Worm (Caenorhabditis elegans): ENCODE results near the gene ndua-8.
"Not testable (repeated sequence)": the region's sequence is repeated elsewhere in the genome, so short reads cannot be mapped to it uniquely, and the experiment has no call there.

Gene ndua-8

DNA sequence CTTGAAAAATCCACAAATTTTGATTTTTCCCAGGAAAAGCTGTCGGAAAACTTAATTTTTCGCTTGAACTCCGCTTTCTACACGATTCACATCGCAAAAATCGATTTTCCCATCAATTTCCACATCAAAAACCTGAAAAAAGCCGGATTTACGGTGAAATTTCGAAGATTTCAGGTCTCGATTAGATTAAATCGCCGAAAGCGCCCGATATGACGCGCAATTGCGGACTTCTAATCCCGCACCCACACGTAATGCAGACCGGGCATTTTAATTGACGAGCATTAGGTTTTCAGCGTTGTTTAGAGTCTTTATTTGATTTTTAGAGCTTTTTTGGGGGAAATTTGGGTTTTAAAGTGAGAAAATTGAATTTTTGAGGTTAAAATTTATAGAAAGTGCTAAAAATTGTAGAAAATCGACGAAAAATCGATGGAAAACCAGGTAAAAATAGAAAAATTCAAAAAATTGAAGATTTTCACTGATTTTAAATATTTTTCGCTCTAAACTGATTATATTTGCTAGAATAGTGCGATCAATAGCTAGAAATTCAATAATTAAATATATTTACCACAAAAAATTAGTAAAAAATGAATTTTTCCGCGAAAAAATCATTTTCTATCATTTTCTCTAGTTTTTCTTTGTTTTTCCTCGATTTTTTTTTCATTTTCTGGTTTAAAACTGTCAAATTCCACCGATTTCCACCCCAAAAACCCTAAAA is 41.7 kb upstream of the ndua-8 start, which contains the start of gene Y54F10AL.1 (continued):
- no peak for TF ChIP-seq dmd-8 (GFP tag; IDR thresholded peaks at IDR 0.05)
- no peak for TF ChIP-seq mxl-3 (GFP tag; optimal IDR thresholded peaks at IDR 0.05)
- TF ChIP-seq T20F7.1 (GFP tag; optimal IDR thresholded peaks at IDR 0.05) = no peak
- TF ChIP-seq R02D3.7 (tag; optimal IDR thresholded peaks at IDR 0.05) = no peak
- TF ChIP-seq fkh-10 (GFP tag; optimal IDR thresholded peaks at IDR 0.05) = no peak

DNA sequence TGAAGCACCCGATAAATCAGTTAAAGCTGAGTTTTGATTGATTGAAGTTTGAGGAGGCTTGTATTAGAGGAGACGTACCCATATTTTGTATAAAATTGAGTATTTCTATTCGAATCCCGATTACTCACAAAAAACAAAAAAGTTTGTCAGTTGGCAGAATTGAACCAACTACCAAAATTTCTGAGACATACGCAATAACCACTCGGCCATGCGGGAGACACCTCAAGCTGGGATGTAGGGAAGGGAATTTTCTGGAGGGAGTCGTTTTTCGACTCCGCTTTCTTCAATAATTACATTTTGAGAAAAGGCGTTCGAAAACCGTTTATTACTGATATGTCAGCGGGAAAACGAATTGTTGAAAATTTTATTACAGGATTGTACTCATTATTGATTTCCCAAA is 34.1 kb upstream of the ndua-8 start:
- 0 out of 2 replicates have a peak, but pooled peaks have one; percentile 27 for TF ChIP-seq Y105C5A.15 (GFP tag; IDR thresholded peaks at IDR 0.05)
- TF ChIP-seq dmd-8 (GFP tag; IDR thresholded peaks at IDR 0.05) = 0 out of 2 replicates have a peak, but pooled peaks have one; percentile 70
- peak; percentile 85 for TF ChIP-seq lim-7 (GFP tag; IDR thresholded peaks at IDR 0.05)
- TF ChIP-seq snpc-1.2 (GFP tag; IDR thresholded peaks at IDR 0.05) = peak; percentile 77
- peak; percentile 81; the same call in 1 of the 2 replicates for TF ChIP-seq egl-43 (GFP tag; IDR thresholded peaks at IDR 0.05)
- peak; percentile 55; the same call in 1 of the 2 replicates for TF ChIP-seq hmg-1.1 (GFP tag; IDR thresholded peaks at IDR 0.05)
- TF ChIP-seq Y48G9A.11 (GFP tag; IDR thresholded peaks at IDR 0.05) = 0 out of 2 replicates have a peak, but pooled peaks have one; percentile 37
- TF ChIP-seq madf-5 (GFP tag; IDR thresholded peaks at IDR 0.05) = 0 out of 4 replicates have a peak, but pooled peaks of 1 of the 2 experiments have one; percentile 8
- peak; percentile 80; the same call in 1 of the 2 replicates for TF ChIP-seq pha-4 (GFP tag; IDR thresholded peaks at IDR 0.05)
- not testable (repeated sequence) for TF ChIP-seq pha-4 (tag; optimal IDR thresholded peaks at IDR 0.05)
- 0 out of 2 replicates have a peak, but pooled peaks have one; percentile 39 for TF ChIP-seq mdt-29 (GFP tag; IDR thresholded peaks at IDR 0.05)
- peak; percentile 53; the same call in 1 of the 2 replicates for TF ChIP-seq vab-7 (GFP tag; IDR thresholded peaks at IDR 0.05)
- 0 out of 2 replicates have a peak, but pooled peaks have one; percentile 14 for TF ChIP-seq tra-1 (GFP tag; IDR thresholded peaks at IDR 0.05)
- 0 out of 2 replicates have a peak, but pooled peaks have one; percentile 53 for TF ChIP-seq T26A8.4 (GFP tag; IDR thresholded peaks at IDR 0.05)
- TF ChIP-seq F26F4.8 (GFP tag; conservative IDR thresholded peaks at IDR 0.05) = peak; percentile 84
- peak; percentile 75 for TF ChIP-seq lin-38 (GFP tag; IDR thresholded peaks at IDR 0.05)

DNA sequence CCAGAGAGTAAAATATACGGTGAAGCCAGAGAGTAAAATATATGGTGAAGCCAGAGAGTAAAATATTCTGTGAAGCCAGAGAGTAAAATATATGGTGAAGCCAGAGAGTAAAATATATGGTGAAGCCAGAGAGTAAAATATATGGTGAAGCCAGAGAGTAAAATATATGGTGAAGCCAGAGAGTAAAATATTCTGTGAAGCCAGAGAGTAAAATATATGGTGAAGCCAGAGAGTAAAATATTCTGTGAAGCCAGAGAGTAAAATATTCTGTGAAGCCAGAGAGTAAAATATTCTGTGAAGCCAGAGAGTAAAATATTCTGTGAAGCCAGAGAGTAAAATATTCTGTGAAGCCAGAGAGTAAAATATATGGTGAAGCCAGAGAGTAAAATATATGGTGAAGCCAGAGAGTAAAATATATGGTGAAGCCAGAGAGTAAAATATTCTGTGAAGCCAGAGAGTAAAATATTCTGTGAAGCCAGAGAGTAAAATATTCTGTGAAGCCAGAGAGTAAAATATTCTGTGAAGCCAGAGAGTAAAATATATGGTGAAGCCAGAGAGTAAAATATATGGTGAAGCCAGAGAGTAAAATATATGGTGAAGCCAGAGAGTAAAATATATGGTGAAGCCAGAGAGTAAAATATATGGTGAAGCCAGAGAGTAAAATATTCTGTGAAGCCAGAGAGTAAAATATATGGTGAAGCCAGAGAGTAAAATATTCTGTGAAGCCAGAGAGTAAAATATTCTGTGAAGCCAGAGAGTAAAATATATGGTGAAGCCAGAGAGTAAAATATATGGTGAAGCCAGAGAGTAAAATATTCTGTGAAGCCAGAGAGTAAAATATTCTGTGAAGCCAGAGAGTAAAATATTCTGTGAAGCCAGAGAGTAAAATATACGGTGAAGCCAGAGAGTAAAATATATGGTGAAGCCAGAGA is 31.3 kb upstream of the ndua-8 start:
- TF ChIP-seq snpc-1.2 (GFP tag; IDR thresholded peaks at IDR 0.05) = peak; percentile 72
- peak; percentile 49; the same call in 1 of the 2 replicates for TF ChIP-seq set-16 (GFP tag; IDR thresholded peaks at IDR 0.05)
- TF ChIP-seq mxl-2 (GFP tag; conservative IDR thresholded peaks at IDR 0.05) = peak; percentile 74; the same call in 1 of the 2 replicates
- peak; percentile 80 for TF ChIP-seq tra-1 (GFP tag; IDR thresholded peaks at IDR 0.05)
- peak; percentile 37; the same call in 1 of the 2 replicates for TF ChIP-seq T26A8.4 (GFP tag; IDR thresholded peaks at IDR 0.05)
- peak; percentile 96 for TF ChIP-seq Y105C5A.15 (GFP tag; IDR thresholded peaks at IDR 0.05)
- 0 out of 2 replicates have a peak, but pooled peaks have one; percentile 36 for TF ChIP-seq F44E2.7 (GFP tag; IDR thresholded peaks at IDR 0.05)
- TF ChIP-seq ZK337.2 (GFP tag; IDR thresholded peaks at IDR 0.05) = 0 out of 2 replicates have a peak, but pooled peaks have one; percentile 39
- TF ChIP-seq dmd-8 (GFP tag; IDR thresholded peaks at IDR 0.05) = peak; percentile 95
- TF ChIP-seq lim-7 (GFP tag; IDR thresholded peaks at IDR 0.05) = peak; percentile 91
- 0 out of 2 replicates have a peak, but pooled peaks have one; percentile 18 for TF ChIP-seq nhr-41 (GFP tag; IDR thresholded peaks at IDR 0.05)
- peak; percentile 74 for TF ChIP-seq F26F4.8 (GFP tag; conservative IDR thresholded peaks at IDR 0.05)
- peak; percentile 83 for TF ChIP-seq madf-9 (GFP tag; conservative IDR thresholded peaks at IDR 0.05)
- TF ChIP-seq php-3 (GFP tag; IDR thresholded peaks at IDR 0.05) = 0 out of 2 replicates have a peak, but pooled peaks have one; percentile 16
- peak; percentile 98 for TF ChIP-seq Y75B8A.6 (GFP tag; IDR thresholded peaks at IDR 0.05)
- TF ChIP-seq madf-5 (GFP tag; IDR thresholded peaks at IDR 0.05) = peak; percentile 70 to 98; a peak in 3 of 4 replicates

DNA sequence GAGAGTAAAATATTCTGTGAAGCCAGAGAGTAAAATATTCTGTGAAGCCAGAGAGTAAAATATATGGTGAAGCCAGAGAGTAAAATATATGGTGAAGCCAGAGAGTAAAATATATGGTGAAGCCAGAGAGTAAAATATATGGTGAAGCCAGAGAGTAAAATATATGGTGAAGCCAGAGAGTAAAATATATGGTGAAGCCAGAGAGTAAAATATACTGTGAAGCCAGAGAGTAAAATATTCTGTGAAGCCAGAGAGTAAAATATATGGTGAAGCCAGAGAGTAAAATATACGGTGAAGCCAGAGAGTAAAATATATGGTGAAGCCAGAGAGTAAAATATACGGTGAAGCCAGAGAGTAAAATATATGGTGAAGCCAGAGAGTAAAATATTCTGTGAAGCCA is 29.6 kb upstream of the ndua-8 start:
- TF ChIP-seq Y75B8A.6 (GFP tag; IDR thresholded peaks at IDR 0.05) = peak; percentile 94; the same call in 1 of the 2 replicates
- peak; percentile 45 for TF ChIP-seq set-16 (GFP tag; IDR thresholded peaks at IDR 0.05)
- 0 out of 2 replicates have a peak, but pooled peaks have one; percentile 29 for TF ChIP-seq arid-1 (GFP tag; conservative IDR thresholded peaks at IDR 0.05)
- peak; percentile 87 for TF ChIP-seq Y105C5A.15 (GFP tag; IDR thresholded peaks at IDR 0.05)
- peak; percentile 34; the same call in 1 of the 2 replicates for TF ChIP-seq php-3 (GFP tag; IDR thresholded peaks at IDR 0.05)
- peak; percentile 94 for TF ChIP-seq lim-7 (GFP tag; IDR thresholded peaks at IDR 0.05)
- TF ChIP-seq tra-1 (GFP tag; IDR thresholded peaks at IDR 0.05) = peak; percentile 83
- TF ChIP-seq F44E2.7 (GFP tag; IDR thresholded peaks at IDR 0.05) = 0 out of 2 replicates have a peak, but pooled peaks have one; percentile 75
- peak; percentile 69 for TF ChIP-seq snpc-1.2 (GFP tag; IDR thresholded peaks at IDR 0.05)
- 0 out of 2 replicates have a peak, but pooled peaks have one; percentile 20 for TF ChIP-seq vab-7 (GFP tag; IDR thresholded peaks at IDR 0.05)
- peak; percentile 84 for TF ChIP-seq F26F4.8 (GFP tag; conservative IDR thresholded peaks at IDR 0.05)
- peak in 1 of 2 experiments; percentile 98; a peak in 2 of 4 replicates for TF ChIP-seq madf-5 (GFP tag; IDR thresholded peaks at IDR 0.05)
- peak; percentile 96 for TF ChIP-seq dmd-8 (GFP tag; IDR thresholded peaks at IDR 0.05)
- peak; percentile 74 for TF ChIP-seq madf-9 (GFP tag; conservative IDR thresholded peaks at IDR 0.05)
- TF ChIP-seq pha-4 (GFP tag; IDR thresholded peaks at IDR 0.05) = peak; percentile 69; the same call in 1 of the 2 replicates
- TF ChIP-seq pha-4 (tag; optimal IDR thresholded peaks at IDR 0.05) = not testable (repeated sequence)
- TF ChIP-seq mxl-2 (GFP tag; conservative IDR thresholded peaks at IDR 0.05) = peak; percentile 71

All from whole organism, L4 larva.